Fruit fly (Drosophila melanogaster) whole organism, embryonic: ENCODE data around the gene Cpr67Fb.
A peak's percentile ranks its signal among the peaks of the same experiment; 100 is the strongest.

Experiments used
- Ada2b ChIP-seq: fragments of 200-800 bp; sonication (Bioruptor generic); IDR thresholded peaks from 2 replicates; pipeline ENCODE4 v1.3.6; 2022; ENCODE audit warnings: missing biosample characterization, missing genetic modification characterization
- BEAF-32 ChIP-seq: fragments of 200-800 bp; sonication (Bioruptor generic); optimal IDR thresholded peaks from 3 replicates; lab custom pipeline; 2017; ENCODE audit warnings: missing biosample characterization, missing genetic modification characterization, mild to moderate bottlenecking, moderate library complexity, missing genetic modification reagents
- C15 ChIP-seq: fragments of 200-800 bp; sonication (Bioruptor generic); IDR thresholded peaks from 3 replicates; pipeline ENCODE4 v1.3.6; 2022; ENCODE audit warnings: missing biosample characterization, missing genetic modification characterization
- CG10321 ChIP-seq: fragments of 200-800 bp; sonication (Bioruptor generic); IDR thresholded peaks from 2 replicates; pipeline ENCODE4 v1.3.6; 2022; ENCODE audit warnings: missing biosample characterization, missing genetic modification characterization
- CG11504 ChIP-seq: fragments of 200-800 bp; sonication (Bioruptor generic); optimal IDR thresholded peaks from 3 replicates; lab custom pipeline; 2019; ENCODE audit warnings: missing biosample characterization, mild to moderate bottlenecking, missing genetic modification characterization, moderate library complexity
- CG11723 ChIP-seq: fragments of 200-800 bp; sonication (Bioruptor generic); optimal IDR thresholded peaks from 2 replicates; lab custom pipeline; 2017; ENCODE audit warnings: missing biosample characterization, mild to moderate bottlenecking, missing genetic modification characterization
- CG12744 ChIP-seq: fragments of 200-800 bp; sonication (Bioruptor generic); optimal IDR thresholded peaks from 2 replicates; lab custom pipeline; 2016; ENCODE audit warnings: missing biosample characterization, missing genetic modification characterization
- CG14014 ChIP-seq: fragments of 200-800 bp; sonication (Bioruptor generic); IDR thresholded peaks from 2 replicates; pipeline ENCODE4 v1.3.6; 2022; ENCODE audit warnings: missing biosample characterization, missing genetic modification characterization
- CG14050 ChIP-seq: fragments of 200-800 bp; sonication (Bioruptor generic); IDR thresholded peaks from 3 replicates; pipeline ENCODE4 v1.3.6; 2022; ENCODE audit warnings: missing biosample characterization, missing genetic modification characterization
- CG15073 ChIP-seq: fragments of 200-800 bp; sonication (Bioruptor generic); optimal IDR thresholded peaks from 2 replicates; lab custom pipeline; 2016; ENCODE audit warnings: missing biosample characterization, missing genetic modification characterization
- CG17328 ChIP-seq: fragments of 200-800 bp; sonication (Bioruptor generic); IDR thresholded peaks from 2 replicates; pipeline ENCODE4 v1.3.6; 2022; ENCODE audit warnings: missing biosample characterization, missing genetic modification characterization
- CG17359 ChIP-seq: fragments of 200-800 bp; sonication (Bioruptor generic); optimal IDR thresholded peaks from 3 replicates; lab custom pipeline; 2018; ENCODE audit warnings: missing biosample characterization, mild to moderate bottlenecking, missing genetic modification characterization, moderate library complexity
- CG17385 ChIP-seq: fragments of 200-800 bp; sonication (Bioruptor generic); optimal IDR thresholded peaks from 3 replicates; lab custom pipeline; 2018; ENCODE audit warnings: missing biosample characterization, mild to moderate bottlenecking, missing genetic modification characterization
- CG1792 ChIP-seq: fragments of 200-800 bp; sonication (Bioruptor generic); optimal IDR thresholded peaks from 2 replicates; lab custom pipeline; 2016; ENCODE audit warnings: missing biosample characterization, missing genetic modification characterization
- CG18011 ChIP-seq: fragments of 200-800 bp; sonication (Bioruptor generic); optimal IDR thresholded peaks from 2 replicates; lab custom pipeline; 2017; ENCODE audit warnings: missing biosample characterization, missing genetic modification characterization, mild to moderate bottlenecking, moderate library complexity, missing genotype
- CG2875 ChIP-seq: fragments of 200-800 bp; sonication (Bioruptor generic); optimal IDR thresholded peaks from 2 replicates; lab custom pipeline; 2017; ENCODE audit warnings: missing biosample characterization, mild to moderate bottlenecking, missing genetic modification characterization, missing genetic modification reagents
- CG31388 ChIP-seq: fragments of 200-800 bp; sonication (Bioruptor generic); optimal IDR thresholded peaks from 2 replicates; lab custom pipeline; 2016; ENCODE audit warnings: missing biosample characterization, missing genetic modification characterization
- CG33557 ChIP-seq: fragments of 200-800 bp; sonication (Bioruptor generic); optimal IDR thresholded peaks from 2 replicates; lab custom pipeline; 2019; ENCODE audit warnings: missing biosample characterization, mild to moderate bottlenecking, missing genetic modification characterization, moderate library complexity
- CG3838 ChIP-seq: fragments of 200-800 bp; sonication (Bioruptor generic); optimal IDR thresholded peaks from 3 replicates; lab custom pipeline; 2016; ENCODE audit warnings: missing biosample characterization, missing genetic modification characterization
- CG4617 ChIP-seq: fragments of 200-800 bp; sonication (Bioruptor generic); optimal IDR thresholded peaks from 3 replicates; lab custom pipeline; 2016; ENCODE audit warnings: missing biosample characterization, missing genetic modification characterization, borderline replicate concordance
- CG6272 ChIP-seq: fragments of 200-800 bp; sonication (Bioruptor generic); IDR thresholded peaks from 2 replicates; pipeline ENCODE4 v1.3.6; 2022; ENCODE audit warnings: missing biosample characterization, missing genetic modification characterization
- CG6765 ChIP-seq: fragments of 200-800 bp; sonication (Bioruptor generic); optimal IDR thresholded peaks from 3 replicates; lab custom pipeline; 2017; ENCODE audit warnings: missing biosample characterization, mild to moderate bottlenecking, missing genetic modification characterization
- CG8478 ChIP-seq: fragments of >200 bp; optimal IDR thresholded peaks from 2 replicates; lab custom pipeline; 2018
- Dll ChIP-seq: fragments of 200-800 bp; sonication (Bioruptor generic); IDR thresholded peaks from 4 replicates; pipeline ENCODE4 v1.3.6; 2022; ENCODE audit warnings: missing biosample characterization, missing genetic modification characterization; ENCODE audit not compliant: partially characterized antibody
- Drgx ChIP-seq: fragments of 200-800 bp; sonication (Bioruptor generic); IDR thresholded peaks from 2 replicates; pipeline ENCODE4 v1.3.6; 2022; ENCODE audit warnings: missing biosample characterization, missing genetic modification characterization
- Eip74EF ChIP-seq, 2 experiments: fragments of 200-800 bp in 1 of 2; fragments of >200 bp in 1 of 2; sonication (Bioruptor generic) in 1 of 2; optimal IDR thresholded peaks; 2 replicates each; lab custom pipeline; 2017 to 2019; ENCODE audit warnings: missing biosample characterization in 2 of 2, missing genetic modification characterization in 2 of 2, mild to moderate bottlenecking in 1 of 2, moderate library complexity in 1 of 2
- HLH4C ChIP-seq: fragments of 200-800 bp; sonication (Bioruptor generic); IDR thresholded peaks from 3 replicates; pipeline ENCODE4 v1.3.6; 2022; ENCODE audit warnings: missing biosample characterization, missing genetic modification characterization; ENCODE audit not compliant: partially characterized antibody
- Hmx ChIP-seq: fragments of 200-800 bp; sonication (Bioruptor generic); optimal IDR thresholded peaks from 2 replicates; lab custom pipeline; 2016; ENCODE audit warnings: missing biosample characterization, missing genetic modification characterization
- Hr3 ChIP-seq: fragments of 200-800 bp; sonication (Bioruptor generic); optimal IDR thresholded peaks from 3 replicates; lab custom pipeline; 2016; ENCODE audit warnings: missing biosample characterization, missing genetic modification characterization
- Lhr ChIP-seq: fragments of 200-800 bp; sonication (Bioruptor generic); optimal IDR thresholded peaks from 3 replicates; lab custom pipeline; 2017; ENCODE audit warnings: mild to moderate bottlenecking, missing biosample characterization, missing genetic modification reagents, missing genetic modification characterization
- NfI ChIP-seq: fragments of 200-800 bp; sonication (Bioruptor generic); optimal IDR thresholded peaks from 3 replicates; lab custom pipeline; 2018; ENCODE audit warnings: missing biosample characterization, mild to moderate bottlenecking, missing genetic modification characterization, moderate library complexity
- Optix ChIP-seq: fragments of 200-800 bp; sonication (Bioruptor generic); IDR thresholded peaks from 3 replicates; pipeline ENCODE4 v1.3.6; 2022; ENCODE audit warnings: missing biosample characterization, missing genetic modification characterization
- danr ChIP-seq: fragments of 200-800 bp; sonication (Bioruptor generic); IDR thresholded peaks from 2 replicates; pipeline ENCODE4 v1.3.6; 2022; ENCODE audit warnings: missing biosample characterization, missing genetic modification characterization
- dimm ChIP-seq: fragments of 200-800 bp; sonication (Bioruptor generic); IDR thresholded peaks from 2 replicates; pipeline ENCODE4 v1.3.6; 2022; ENCODE audit warnings: missing biosample characterization, missing genetic modification characterization
- dmrt11E ChIP-seq: fragments of 200-800 bp; sonication (Bioruptor generic); optimal IDR thresholded peaks from 3 replicates; lab custom pipeline; 2018; ENCODE audit warnings: missing biosample characterization, mild to moderate bottlenecking, missing genetic modification characterization, moderate library complexity
- exex ChIP-seq: fragments of 200-800 bp; sonication (Bioruptor generic); optimal IDR thresholded peaks from 4 replicates; lab custom pipeline; 2018; ENCODE audit warnings: missing biosample characterization, mild to moderate bottlenecking, missing genetic modification characterization, moderate library complexity
- ftz-f1 ChIP-seq: fragments of 200-800 bp; sonication (Bioruptor generic); optimal IDR thresholded peaks from 2 replicates; lab custom pipeline; 2016; ENCODE audit warnings: missing biosample characterization, missing genetic modification characterization
- gcm2 ChIP-seq: fragments of 200-800 bp; sonication (Bioruptor generic); optimal IDR thresholded peaks from 2 replicates; lab custom pipeline; 2016; ENCODE audit warnings: missing biosample characterization, missing genetic modification characterization
- ind ChIP-seq: fragments of 200-800 bp; sonication (Bioruptor generic); optimal IDR thresholded peaks from 3 replicates; lab custom pipeline; 2016; ENCODE audit warnings: missing biosample characterization, missing genetic modification characterization
- jigr1 ChIP-seq: fragments of 200-800 bp; sonication (Bioruptor generic); IDR thresholded peaks from 3 replicates; pipeline ENCODE4 v1.3.6; 2022; ENCODE audit warnings: missing biosample characterization, missing genetic modification characterization
- klu ChIP-seq: fragments of 200-800 bp; sonication (Bioruptor generic); IDR thresholded peaks from 2 replicates; pipeline ENCODE4 v1.3.6; 2022; ENCODE audit warnings: missing biosample characterization, missing genetic modification characterization
- lola ChIP-seq, 3 experiments: fragments of >200 bp in 2 of 3; fragments of 200-800 bp in 1 of 3; sonication (Bioruptor generic) in 1 of 3; optimal IDR thresholded peaks; 2 replicates each; lab custom pipeline; 2017 to 2019; ENCODE audit warnings: missing biosample characterization in 3 of 3, missing genetic modification characterization in 3 of 3, mild to moderate bottlenecking in 1 of 3, moderate library complexity in 1 of 3
- luna ChIP-seq: fragments of 200-800 bp; sonication (Bioruptor generic); optimal IDR thresholded peaks from 2 replicates; lab custom pipeline; 2016; ENCODE audit warnings: missing biosample characterization, missing genetic modification characterization
- p53 ChIP-seq: fragments of 200-800 bp; sonication (Bioruptor generic); optimal IDR thresholded peaks from 2 replicates; lab custom pipeline; 2016; ENCODE audit warnings: missing biosample characterization, missing genetic modification characterization
- psq ChIP-seq: fragments of 200-800 bp; sonication (Bioruptor generic); optimal IDR thresholded peaks from 2 replicates; lab custom pipeline; 2017; ENCODE audit warnings: missing biosample characterization, missing genetic modification characterization
- sd ChIP-seq: fragments of 200-800 bp; sonication (Bioruptor generic); optimal IDR thresholded peaks from 3 replicates; lab custom pipeline; 2018; ENCODE audit warnings: missing biosample characterization, mild to moderate bottlenecking, missing genetic modification characterization, moderate library complexity
- shn ChIP-seq: fragments of 200-800 bp; sonication (Bioruptor generic); optimal IDR thresholded peaks from 3 replicates; lab custom pipeline; 2016; ENCODE audit warnings: missing biosample characterization, missing genetic modification characterization
- sim ChIP-seq: fragments of 200-800 bp; sonication (Bioruptor generic); IDR thresholded peaks from 2 replicates; pipeline ENCODE4 v1.3.6; 2022; ENCODE audit warnings: missing biosample characterization, missing genetic modification characterization
- sisA ChIP-seq: fragments of 200-800 bp; sonication (Bioruptor generic); IDR thresholded peaks from 2 replicates; pipeline ENCODE4 v1.3.6; 2022; ENCODE audit warnings: missing biosample characterization, missing genetic modification characterization
- sna ChIP-seq: fragments of 200-800 bp; sonication (Bioruptor generic); IDR thresholded peaks from 2 replicates; pipeline ENCODE4 v1.3.6; 2022; ENCODE audit warnings: missing biosample characterization, missing genetic modification characterization; ENCODE audit not compliant: partially characterized antibody
- tap ChIP-seq: fragments of 200-800 bp; optimal IDR thresholded peaks from 3 replicates; lab custom pipeline; 2019; ENCODE audit warnings: missing biosample characterization, mild to moderate bottlenecking, missing genetic modification characterization, moderate library complexity
- twi ChIP-seq: fragments of 200-800 bp; optimal IDR thresholded peaks from 2 replicates; lab custom pipeline; 2019; ENCODE audit warnings: missing biosample characterization, mild to moderate bottlenecking, missing genetic modification characterization, moderate library complexity

Gene Cpr67Fb

dm6 chr3L:10931430-10931829 lies 37.5 kb downstream of the Cpr67Fb start (continued):
- TF ChIP-seq BEAF-32 (GFP tag; lab: Kevin White, UChicago) (no peak), CG8478 (no peak), CG10321 (no peak), klu (GFP tag; lab: Robert Waterston, UW) (0 out of 2 replicates have a peak, but pooled peaks have one; percentile 18), gcm2 (GFP tag; lab: Kevin White, UChicago) (no peak), luna (GFP tag; lab: Kevin White, UChicago) (no peak), NfI (GFP tag; lab: Kevin White, UChicago) (no peak), Lhr (GFP tag; lab: Kevin White, UChicago) (no peak), twi (tag; lab: Kevin White, UChicago) (peak; percentile 10), CG11723 (no peak), Hmx (no peak), Eip74EF (GFP tag; optimal IDR thresholded peaks at IDR 0.05; lab: Kevin White, UChicago) (no peak), Optix (no peak), jigr1 (no peak; the same call in 2 of the 3 replicates), CG15073 (GFP tag; lab: Kevin White, UChicago) (no peak), HLH4C (GFP tag; lab: Robert Waterston, UW) (no peak), tap (tag; lab: Kevin White, UChicago) (peak; percentile 36), shn (GFP tag; lab: Kevin White, UChicago) (no peak), CG6765 (no peak), ftz-f1 (no peak), C15 (GFP tag; lab: Robert Waterston, UW) (no peak), CG14014 (GFP tag; lab: Robert Waterston, UW) (no peak), psq (GFP tag; lab: Kevin White, UChicago) (no peak), CG11504 (peak; percentile 66), CG2875 (no peak), ind (peak; percentile 12), sim (no peak), CG1792 (GFP tag; lab: Kevin White, UChicago) (no peak), CG14050 (GFP tag; lab: Robert Waterston, UW) (no peak), CG4617 (GFP tag; lab: Kevin White, UChicago) (no peak), Dll (GFP tag; lab: Robert Waterston, UW) (no peak), danr (GFP tag; lab: Robert Waterston, UW) (no peak), sna (GFP tag; lab: Robert Waterston, UW) (no peak), CG17385 (peak; percentile 14), CG17359 (tag; lab: Kevin White, UChicago) (peak; percentile 21), Hr3 (GFP tag; lab: Kevin White, UChicago) (peak; percentile 1), CG18011 (GFP tag; lab: Kevin White, UChicago) (no peak), CG6272 (GFP tag; lab: Robert Waterston, UW) (no peak), CG33557 (GFP tag; lab: Kevin White, UChicago) (no peak), CG17328 (GFP tag; lab: Robert Waterston, UW) (no peak), p53 (GFP tag; lab: Kevin White, UChicago) (no peak), CG31388 (GFP tag; lab: Kevin White, UChicago) (no peak), sisA (0 out of 2 replicates have a peak, but pooled peaks have one; percentile 32), dmrt11E (tag; lab: Kevin White, UChicago) (peak; percentile 47), Ada2b (GFP tag; lab: Robert Waterston, UW) (no peak), exex (no peak), Drgx (GFP tag; lab: Robert Waterston, UW) (peak; percentile 86), CG12744 (no peak), CG3838 (GFP tag; lab: Kevin White, UChicago) (no peak), lola (GFP tag; optimal IDR thresholded peaks at IDR 0.05; lab: Kevin White, UChicago) (peak in 1 of 3 experiments; percentile 54), sd (tag; lab: Kevin White, UChicago) (no peak), dimm (no peak)
